Worm (Caenorhabditis elegans) whole organism, late embryonic: ENCODE data around the gene klc-2.

Source experiments
- C08G9.2 ChIP-seq: sonication (generic microtip); optimal IDR thresholded peaks from 2 replicates; lab custom pipeline; 2016; ENCODE audit warnings: mild to moderate bottlenecking, missing genetic modification characterization, moderate library complexity, missing compliant biosample characterization
- T23F11.4 ChIP-seq: fragments of 200-800 bp; sonication (Bioruptor generic); optimal IDR thresholded peaks from 2 replicates; lab custom pipeline; 2018; ENCODE audit warnings: mild to moderate bottlenecking, missing genetic modification characterization, missing compliant biosample characterization
- Y22D7AL.16 ChIP-seq: sonication (generic microtip); optimal IDR thresholded peaks from 2 replicates; lab custom pipeline; 2016; ENCODE audit warnings: missing genetic modification characterization, missing compliant biosample characterization
- ama-1 ChIP-seq: fragments of 150-350 bp; optimal IDR thresholded peaks from 2 replicates; lab custom pipeline; 2014
- ceh-14 ChIP-seq: sonication (generic microtip); optimal IDR thresholded peaks from 2 replicates; lab custom pipeline; 2016; ENCODE audit warnings: missing genotype, missing genetic modification characterization, missing compliant biosample characterization
- ceh-18 ChIP-seq: sonication (generic microtip); optimal IDR thresholded peaks from 2 replicates; lab custom pipeline; 2016; ENCODE audit warnings: missing genetic modification characterization, missing compliant biosample characterization
- ceh-2 ChIP-seq: sonication (generic microtip); optimal IDR thresholded peaks from 2 replicates; lab custom pipeline; 2016; ENCODE audit warnings: missing genotype, missing genetic modification characterization, missing compliant biosample characterization
- ceh-30 ChIP-seq: fragments of 150-350 bp; optimal IDR thresholded peaks from 2 replicates; lab custom pipeline; 2014; ENCODE audit warnings: missing biosample characterization, missing genetic modification characterization
- ceh-31 ChIP-seq: sonication (generic microtip); optimal IDR thresholded peaks from 2 replicates; lab custom pipeline; 2016; ENCODE audit warnings: missing genetic modification characterization, missing compliant biosample characterization
- ceh-9 ChIP-seq: sonication (generic microtip); optimal IDR thresholded peaks from 2 replicates; lab custom pipeline; 2016; ENCODE audit warnings: mild to moderate bottlenecking, missing genetic modification characterization, inconsistent platforms, missing compliant biosample characterization
- che-1 ChIP-seq: sonication (generic microtip); optimal IDR thresholded peaks from 2 replicates; lab custom pipeline; 2016; ENCODE audit warnings: mild to moderate bottlenecking, missing genetic modification characterization, missing compliant biosample characterization
- elt-2 ChIP-seq: sonication (generic microtip); optimal IDR thresholded peaks from 2 replicates; lab custom pipeline; 2016; ENCODE audit warnings: missing genetic modification reagents, missing genetic modification characterization, missing compliant biosample characterization
- elt-4 ChIP-seq: sonication (generic microtip); optimal IDR thresholded peaks from 2 replicates; lab custom pipeline; 2016; ENCODE audit warnings: missing genetic modification characterization, missing compliant biosample characterization
- ets-4 ChIP-seq: sonication (generic microtip); optimal IDR thresholded peaks from 2 replicates; lab custom pipeline; 2016; ENCODE audit warnings: missing genetic modification characterization, missing compliant biosample characterization
- fax-1 ChIP-seq: sonication (generic microtip); optimal IDR thresholded peaks from 2 replicates; lab custom pipeline; 2016; ENCODE audit warnings: missing genotype, missing genetic modification characterization, missing compliant biosample characterization
- fkh-10 ChIP-seq: fragments of 150-350 bp; optimal IDR thresholded peaks from 2 replicates; lab custom pipeline; 2014; ENCODE audit warnings: missing biosample characterization, missing genetic modification reagents, missing genetic modification characterization
- hlh-15 ChIP-seq: sonication (generic microtip); optimal IDR thresholded peaks from 2 replicates; lab custom pipeline; 2016; ENCODE audit warnings: missing genetic modification characterization, missing compliant biosample characterization
- hlh-6 ChIP-seq: sonication (generic microtip); optimal IDR thresholded peaks from 2 replicates; lab custom pipeline; 2016; ENCODE audit warnings: missing genotype, missing genetic modification characterization, missing compliant biosample characterization
- hlh-8 ChIP-seq: sonication (generic microtip); optimal IDR thresholded peaks from 2 replicates; lab custom pipeline; 2016; ENCODE audit warnings: missing genotype, missing genetic modification characterization, missing compliant biosample characterization
- lin-11 ChIP-seq: fragments of 200-800 bp; sonication (Bioruptor generic); optimal IDR thresholded peaks from 2 replicates; lab custom pipeline; 2018; ENCODE audit warnings: mild to moderate bottlenecking, missing genetic modification characterization, missing compliant biosample characterization
- mec-3 ChIP-seq: sonication (generic microtip); optimal IDR thresholded peaks from 2 replicates; lab custom pipeline; 2016; ENCODE audit warnings: borderline replicate concordance, missing genetic modification characterization, missing compliant biosample characterization
- nhr-11 ChIP-seq: fragments of 150-350 bp; optimal IDR thresholded peaks from 2 replicates; lab custom pipeline; 2014; ENCODE audit warnings: missing biosample characterization, missing genetic modification characterization
- odd-2 ChIP-seq: sonication (generic microtip); optimal IDR thresholded peaks from 2 replicates; lab custom pipeline; 2017; ENCODE audit warnings: antibody characterized with exemption, mild to moderate bottlenecking, missing genetic modification characterization, missing compliant biosample characterization
- pag-3 ChIP-seq: sonication (generic microtip); optimal IDR thresholded peaks from 2 replicates; lab custom pipeline; 2016; ENCODE audit warnings: missing compliant biosample characterization, missing genetic modification characterization, borderline replicate concordance
- pat-9 ChIP-seq: fragments of 200-800 bp; sonication (Bioruptor generic); optimal IDR thresholded peaks from 2 replicates; lab custom pipeline; 2018; ENCODE audit warnings: mild to moderate bottlenecking, missing genetic modification characterization, moderate library complexity, missing compliant biosample characterization
- pha-2 ChIP-seq: sonication (generic microtip); optimal IDR thresholded peaks from 2 replicates; lab custom pipeline; 2017; ENCODE audit warnings: mild to moderate bottlenecking, missing genetic modification characterization, missing compliant biosample characterization
- pros-1 ChIP-seq: fragments of 150-350 bp; optimal IDR thresholded peaks from 2 replicates; lab custom pipeline; 2014; ENCODE audit warnings: missing biosample characterization, missing genetic modification reagents, missing genetic modification characterization
- ref-2 ChIP-seq: sonication (generic microtip); optimal IDR thresholded peaks from 2 replicates; lab custom pipeline; 2016; ENCODE audit warnings: missing genetic modification characterization, missing compliant biosample characterization
- sdc-2 ChIP-seq: sonication (generic microtip); optimal IDR thresholded peaks from 2 replicates; lab custom pipeline; 2016; ENCODE audit warnings: missing genotype, missing genetic modification characterization, missing compliant biosample characterization
- sox-2 ChIP-seq: fragments of 200-800 bp; sonication (Bioruptor generic); IDR thresholded peaks from 2 replicates; pipeline ENCODE4 v1.3.6; 2022; ENCODE audit warnings: missing genetic modification reagents, missing genetic modification characterization, missing compliant biosample characterization
- sox-4 ChIP-seq: sonication (generic microtip); optimal IDR thresholded peaks from 2 replicates; lab custom pipeline; 2017; ENCODE audit warnings: mild to moderate bottlenecking, missing genetic modification characterization, inconsistent platforms, missing compliant biosample characterization
- syd-9 ChIP-seq: sonication (generic microtip); optimal IDR thresholded peaks from 2 replicates; lab custom pipeline; 2016; ENCODE audit warnings: mild to moderate bottlenecking, missing genetic modification characterization, moderate library complexity, missing compliant biosample characterization
- tbx-2 ChIP-seq: sonication (generic microtip); optimal IDR thresholded peaks from 2 replicates; lab custom pipeline; 2016; ENCODE audit warnings: missing genetic modification characterization, missing compliant biosample characterization
- tbx-7 ChIP-seq: sonication (generic microtip); optimal IDR thresholded peaks from 2 replicates; lab custom pipeline; 2016; ENCODE audit warnings: missing genotype, missing genetic modification characterization, missing compliant biosample characterization
- unc-3 ChIP-seq, 2 experiments: fragments of 200-800 bp in 1 of 2; sonication (Bioruptor generic) in 1 of 2; sonication (generic microtip) in 1 of 2; conservative IDR thresholded peaks in 1 of 2; optimal IDR thresholded peaks in 1 of 2; 2 replicates each; pipeline versions ENCODE4 v1.3.6 to Lab custom; 2016 to 2022; ENCODE audit warnings: missing compliant biosample characterization in 2 of 2, missing genetic modification characterization in 2 of 2, missing genetic modification reagents in 1 of 2
- unc-42 ChIP-seq: sonication (generic microtip); optimal IDR thresholded peaks from 2 replicates; lab custom pipeline; 2016; ENCODE audit warnings: missing genotype, missing genetic modification characterization, missing compliant biosample characterization
- unc-55 ChIP-seq: sonication (generic microtip); optimal IDR thresholded peaks from 2 replicates; lab custom pipeline; 2017; ENCODE audit warnings: missing biosample characterization, missing genetic modification reagents, missing genetic modification characterization
- ztf-16 ChIP-seq: sonication (generic microtip); optimal IDR thresholded peaks from 2 replicates; lab custom pipeline; 2017; ENCODE audit warnings: missing genetic modification characterization, missing compliant biosample characterization

Gene klc-2

ce11 chrV:5548497-5548896 lies 32.7 kb downstream of the klc-2 start:
- TF ChIP-seq elt-2 (tag; lab: Kevin White, UChicago): no peak
- TF ChIP-seq unc-42 (tag; lab: Kevin White, UChicago): no peak
- no peak for TF ChIP-seq nhr-11 (tag; lab: Kevin White, UChicago)
- no peak for TF ChIP-seq pat-9 (tag; lab: Kevin White, UChicago)
- TF ChIP-seq hlh-15: no peak
- TF ChIP-seq ceh-31 (tag; lab: Kevin White, UChicago): no peak
- no peak for TF ChIP-seq elt-4 (tag; lab: Kevin White, UChicago)
- TF ChIP-seq hlh-8 (tag; lab: Kevin White, UChicago): no peak
- TF ChIP-seq T23F11.4 (GFP tag; lab: Kevin White, UChicago): no peak
- no peak for TF ChIP-seq ets-4
- TF ChIP-seq tbx-7 (tag; lab: Kevin White, UChicago): no peak
- TF ChIP-seq ceh-18 (tag; lab: Kevin White, UChicago): no peak
- TF ChIP-seq sox-4: no peak
- TF ChIP-seq ceh-30 (tag; lab: Kevin White, UChicago): no peak
- TF ChIP-seq ceh-14: no peak

ce11 chrV:5548051-5548450 lies 33.2 kb downstream of the klc-2 start, which contains the start of gene ugt-48:
Gene ugt-48, minus strand, starts transcription at chrV:5548062.
- TF ChIP-seq ref-2 (tag; lab: Kevin White, UChicago) (no peak), tbx-7 (tag; lab: Kevin White, UChicago) (no peak), lin-11 (tag; lab: Kevin White, UChicago) (no peak), ceh-30 (tag; lab: Kevin White, UChicago) (no peak), fax-1 (tag; lab: Kevin White, UChicago) (no peak), unc-55 (GFP tag; lab: Kevin White, UChicago) (no peak), ceh-2 (tag; lab: Kevin White, UChicago) (no peak), pros-1 (tag; lab: Kevin White, UChicago) (no peak), ama-1 (lab: Kevin White, UChicago) (no peak)

ce11 chrV:5538500-5538899 lies 42.7 kb downstream of the klc-2 start, which contains the start of gene cft-1:
Gene cft-1, plus strand, starts transcription at chrV:5538800.
- TF ChIP-seq odd-2 (no peak), mec-3 (tag; lab: Kevin White, UChicago) (no peak), sdc-2 (tag; lab: Kevin White, UChicago) (no peak), ceh-9 (tag; lab: Kevin White, UChicago) (no peak), T23F11.4 (GFP tag; lab: Kevin White, UChicago) (no peak), sox-2 (GFP tag; lab: Robert Waterston, UW) (no peak), tbx-2 (tag; lab: Kevin White, UChicago) (no peak), che-1 (tag; lab: Kevin White, UChicago) (no peak), lin-11 (tag; lab: Kevin White, UChicago) (no peak), nhr-11 (tag; lab: Kevin White, UChicago) (no peak), ceh-18 (tag; lab: Kevin White, UChicago) (no peak)

- no peak for TF ChIP-seq C08G9.2
- no peak for TF ChIP-seq unc-55 (GFP tag; lab: Kevin White, UChicago)
- no peak for TF ChIP-seq pha-2 (tag; lab: Kevin White, UChicago)
- no peak for TF ChIP-seq hlh-15
- no peak for TF ChIP-seq Y22D7AL.16 (tag; lab: Kevin White, UChicago)
- TF ChIP-seq ztf-16 (tag; lab: Kevin White, UChicago): no peak
- no peak for TF ChIP-seq unc-3 (GFP tag; conservative IDR thresholded peaks at IDR 0.05; lab: Robert Waterston, UW)
- no peak for TF ChIP-seq unc-3 (tag; optimal IDR thresholded peaks at IDR 0.05; lab: Kevin White, UChicago)
- TF ChIP-seq hlh-6 (tag; lab: Kevin White, UChicago): no peak
- TF ChIP-seq unc-42 (tag; lab: Kevin White, UChicago): no peak
- TF ChIP-seq fkh-10: no peak
- no peak for TF ChIP-seq sdc-2 (tag; lab: Kevin White, UChicago)
- no peak for TF ChIP-seq ceh-9 (tag; lab: Kevin White, UChicago)
- TF ChIP-seq syd-9 (tag; lab: Kevin White, UChicago): no peak
- TF ChIP-seq pag-3: no peak
- no peak for TF ChIP-seq ceh-18 (tag; lab: Kevin White, UChicago)
- TF ChIP-seq, all 69 proteins: peak for 0
These were observed 44.9 kb downstream of the klc-2 start, which contains the start of the genes cox-16 and syp-2 for ce11 chrV:5536240-5536811. Gene cox-16, minus strand, starts transcription at chrV:5536243. Gene syp-2, plus strand, starts transcription at chrV:5536487.
